Worm (Caenorhabditis elegans) whole organism, young adult: ENCODE data around the gene ZC250.4.

Experiments used
- B0336.3 ChIP-seq: fragments of 200-800 bp; sonication (Bioruptor generic); IDR thresholded peaks from 2 replicates; pipeline ENCODE4 v1.3.6; 2022; ENCODE audit warnings: missing genetic modification characterization, missing compliant biosample characterization
- C17E4.6 ChIP-seq: fragments of 200-800 bp; sonication (Bioruptor generic); IDR thresholded peaks from 2 replicates; pipeline ENCODE4 v1.3.6; 2022; ENCODE audit warnings: missing genetic modification reagents, missing genetic modification characterization, missing compliant biosample characterization
- F37B4.10 ChIP-seq: fragments of 200-800 bp; sonication (Bioruptor generic); IDR thresholded peaks from 2 replicates; pipeline ENCODE4 v1.3.6; 2022; ENCODE audit warnings: missing genetic modification characterization, missing compliant biosample characterization
- F52B5.7 ChIP-seq: sonication (generic microtip); optimal IDR thresholded peaks from 2 replicates; lab custom pipeline; 2016; ENCODE audit warnings: mild to moderate bottlenecking, missing genetic modification characterization, missing compliant biosample characterization
- F55B11.4 ChIP-seq: sonication (generic microtip); optimal IDR thresholded peaks from 2 replicates; lab custom pipeline; 2016; ENCODE audit warnings: missing compliant biosample characterization, missing genetic modification characterization, borderline replicate concordance; ENCODE audit not compliant: insufficient read depth
- F57A8.1 ChIP-seq: fragments of 200-800 bp; sonication (Bioruptor generic); optimal IDR thresholded peaks from 2 replicates; lab custom pipeline; 2018; ENCODE audit warnings: mild to moderate bottlenecking, missing genetic modification characterization, moderate library complexity, missing compliant biosample characterization
- F57C9.4 ChIP-seq: sonication (generic microtip); optimal IDR thresholded peaks from 2 replicates; lab custom pipeline; 2017; ENCODE audit warnings: mild to moderate bottlenecking, missing genetic modification characterization, missing compliant biosample characterization
- K11D2.4 ChIP-seq: fragments of 200-800 bp; sonication (Bioruptor generic); IDR thresholded peaks from 2 replicates; pipeline ENCODE4 v1.3.6; 2022; ENCODE audit warnings: missing genetic modification reagents, missing genetic modification characterization, missing compliant biosample characterization
- T07F8.4 ChIP-seq: sonication (generic microtip); optimal IDR thresholded peaks from 2 replicates; lab custom pipeline; 2016; ENCODE audit warnings: mild to moderate bottlenecking, missing genetic modification characterization, moderate library complexity, missing compliant biosample characterization
- Y53G8AR.9 ChIP-seq: fragments of 200-800 bp; sonication (Bioruptor generic); conservative IDR thresholded peaks from 2 replicates; pipeline ENCODE4 v1.3.6; 2022; ENCODE audit warnings: missing genetic modification reagents, missing genetic modification characterization, missing compliant biosample characterization
- Y95B8A.8 ChIP-seq: fragments of 200-800 bp; sonication (Bioruptor generic); IDR thresholded peaks from 2 replicates; pipeline ENCODE4 v1.3.6; 2022; ENCODE audit warnings: missing genetic modification reagents, missing genetic modification characterization, missing compliant biosample characterization
- akir-1 ChIP-seq: fragments of 200-800 bp; sonication (Bioruptor generic); optimal IDR thresholded peaks from 2 replicates; lab custom pipeline; 2018; ENCODE audit warnings: mild to moderate bottlenecking, missing genetic modification characterization, moderate library complexity, missing compliant biosample characterization
- ama-1 ChIP-seq, 3 experiments: fragments of 150-350 bp in 1 of 3; sonication (generic microtip) in 2 of 3; optimal IDR thresholded peaks; 2 replicates each; lab custom pipeline; 2014 to 2018; ENCODE audit warnings: missing biosample characterization in 2 of 3, missing genetic modification characterization in 2 of 3, missing genetic modification reagents in 2 of 3
- aptf-2 ChIP-seq: fragments of 200-800 bp; sonication (Bioruptor generic); conservative IDR thresholded peaks from 2 replicates; pipeline ENCODE4 v1.3.6; 2022; ENCODE audit warnings: missing genetic modification reagents, missing genetic modification characterization, missing compliant biosample characterization
- atf-7 ChIP-seq: sonication (generic microtip); optimal IDR thresholded peaks from 2 replicates; lab custom pipeline; 2017; ENCODE audit warnings: mild to moderate bottlenecking, missing genetic modification characterization, missing compliant biosample characterization
- attf-3 ChIP-seq: fragments of 200-800 bp; sonication (Bioruptor generic); conservative IDR thresholded peaks from 2 replicates; pipeline ENCODE4 v1.3.6; 2022; ENCODE audit warnings: missing genetic modification reagents, missing genetic modification characterization, missing compliant biosample characterization
- cebp-1 ChIP-seq, 2 experiments: fragments of 200-800 bp in 1 of 2; sonication (Bioruptor generic) in 1 of 2; sonication (generic microtip) in 1 of 2; IDR thresholded peaks in 1 of 2; optimal IDR thresholded peaks in 1 of 2; 2 replicates each; pipeline versions ENCODE4 v1.3.6 to Lab custom; 2017 to 2022; ENCODE audit warnings: missing compliant biosample characterization in 2 of 2, missing genetic modification characterization in 2 of 2, mild to moderate bottlenecking in 1 of 2, missing genetic modification reagents in 1 of 2, moderate library complexity in 1 of 2
- cebp-2 ChIP-seq: fragments of 200-800 bp; sonication (Bioruptor generic); IDR thresholded peaks from 2 replicates; pipeline ENCODE4 v1.3.6; 2022; ENCODE audit warnings: missing genetic modification characterization, missing compliant biosample characterization
- ceh-100 ChIP-seq: fragments of 200-800 bp; sonication (Bioruptor generic); IDR thresholded peaks from 2 replicates; pipeline ENCODE4 v1.3.6; 2022; ENCODE audit warnings: missing genetic modification reagents, missing genetic modification characterization, missing compliant biosample characterization
- ceh-27 ChIP-seq: fragments of 200-800 bp; sonication (Bioruptor generic); optimal IDR thresholded peaks from 2 replicates; lab custom pipeline; 2018; ENCODE audit warnings: mild to moderate bottlenecking, missing genetic modification characterization, moderate library complexity, missing compliant biosample characterization
- ceh-91 ChIP-seq: fragments of 200-800 bp; sonication (Bioruptor generic); IDR thresholded peaks from 2 replicates; pipeline ENCODE4 v1.3.6; 2022; ENCODE audit warnings: missing genetic modification reagents, missing genetic modification characterization, missing compliant biosample characterization
- chd-7 ChIP-seq: sonication (generic microtip); optimal IDR thresholded peaks from 2 replicates; lab custom pipeline; 2016; ENCODE audit warnings: mild to moderate bottlenecking, missing genetic modification characterization, moderate library complexity, missing compliant biosample characterization
- fkh-3 ChIP-seq: sonication (generic microtip); optimal IDR thresholded peaks from 2 replicates; lab custom pipeline; 2016; ENCODE audit warnings: mild to moderate bottlenecking, missing genetic modification characterization, missing compliant biosample characterization
- hlh-12 ChIP-seq: sonication (generic microtip); optimal IDR thresholded peaks from 2 replicates; lab custom pipeline; 2016; ENCODE audit warnings: missing genetic modification characterization, missing compliant biosample characterization
- hlh-26 ChIP-seq: fragments of 200-800 bp; sonication (Bioruptor generic); conservative IDR thresholded peaks from 2 replicates; pipeline ENCODE4 v1.3.6; 2022; ENCODE audit warnings: missing genetic modification reagents, missing genetic modification characterization, missing compliant biosample characterization
- hmg-1.2 ChIP-seq: fragments of 200-800 bp; sonication (Bioruptor generic); IDR thresholded peaks from 2 replicates; pipeline ENCODE4 v1.3.6; 2022; ENCODE audit warnings: missing genetic modification reagents, missing genetic modification characterization, missing compliant biosample characterization
- hmg-20 ChIP-seq: fragments of 200-800 bp; sonication (Bioruptor generic); IDR thresholded peaks from 2 replicates; pipeline ENCODE4 v1.3.6; 2022; ENCODE audit warnings: missing genetic modification reagents, missing genetic modification characterization, missing compliant biosample characterization
- hsf-1 ChIP-seq: fragments of 200-800 bp; sonication (Bioruptor generic); IDR thresholded peaks from 2 replicates; pipeline ENCODE4 v1.3.6; 2022; ENCODE audit warnings: missing genetic modification reagents, missing genetic modification characterization, missing compliant biosample characterization
- lin-35 ChIP-seq, 3 experiments: fragments of 150-350 bp in 2 of 3; sonication (generic microtip) in 1 of 3; optimal IDR thresholded peaks; 2 replicates each; lab custom pipeline; 2014 to 2018; ENCODE audit warnings: missing biosample characterization in 3 of 3, missing genetic modification characterization in 3 of 3, missing genetic modification reagents in 3 of 3
- lin-40 ChIP-seq: sonication (generic microtip); optimal IDR thresholded peaks from 2 replicates; lab custom pipeline; 2016; ENCODE audit warnings: missing genetic modification characterization, mild to moderate bottlenecking, missing compliant biosample characterization, missing genotype, missing genetic modification reagents
- lsl-1 ChIP-seq: fragments of 200-800 bp; sonication (Bioruptor generic); optimal IDR thresholded peaks from 2 replicates; lab custom pipeline; 2018; ENCODE audit warnings: mild to moderate bottlenecking, missing genetic modification characterization, moderate library complexity, missing compliant biosample characterization
- mel-28 ChIP-seq: sonication (generic microtip); optimal IDR thresholded peaks from 2 replicates; lab custom pipeline; 2016; ENCODE audit warnings: borderline replicate concordance, mild to moderate bottlenecking, missing genetic modification characterization, missing compliant biosample characterization
- nfya-2 ChIP-seq: fragments of 200-800 bp; sonication (Bioruptor generic); IDR thresholded peaks from 2 replicates; pipeline ENCODE4 v1.3.6; 2022; ENCODE audit warnings: missing genetic modification reagents, missing genetic modification characterization, missing compliant biosample characterization
- nfyb-1 ChIP-seq: fragments of 200-800 bp; sonication (Bioruptor generic); IDR thresholded peaks from 2 replicates; pipeline ENCODE4 v1.3.6; 2022; ENCODE audit warnings: missing genetic modification reagents, missing genetic modification characterization, missing compliant biosample characterization
- nhr-80 ChIP-seq: sonication (generic microtip); optimal IDR thresholded peaks from 2 replicates; lab custom pipeline; 2016; ENCODE audit warnings: missing genetic modification characterization, missing compliant biosample characterization
- nhr-90 ChIP-seq: sonication (generic microtip); optimal IDR thresholded peaks from 2 replicates; lab custom pipeline; 2016; ENCODE audit warnings: missing genotype, mild to moderate bottlenecking, missing genetic modification characterization, missing compliant biosample characterization
- rpc-1 ChIP-seq, 2 experiments: fragments of 150-350 bp in 1 of 2; sonication (generic microtip) in 1 of 2; optimal IDR thresholded peaks; 2 replicates each; lab custom pipeline; 2014 to 2018; ENCODE audit warnings: missing biosample characterization in 1 of 2, missing genetic modification characterization in 1 of 2, missing genetic modification reagents in 1 of 2, missing genotype in 1 of 2
- tlf-1 ChIP-seq: fragments of 200-800 bp; sonication (Bioruptor generic); optimal IDR thresholded peaks from 2 replicates; lab custom pipeline; 2018; ENCODE audit warnings: mild to moderate bottlenecking, missing genetic modification characterization, missing compliant biosample characterization
- zfh-2 ChIP-seq: fragments of 200-800 bp; sonication (Bioruptor generic); conservative IDR thresholded peaks from 2 replicates; pipeline ENCODE4 v1.3.6; 2022; ENCODE audit warnings: missing genetic modification reagents, missing genetic modification characterization, missing compliant biosample characterization
- ztf-22 ChIP-seq: fragments of 200-800 bp; sonication (Bioruptor generic); optimal IDR thresholded peaks from 2 replicates; lab custom pipeline; 2018; ENCODE audit warnings: mild to moderate bottlenecking, missing genetic modification characterization, moderate library complexity, missing compliant biosample characterization
- ztf-26 ChIP-seq: sonication (generic microtip); optimal IDR thresholded peaks from 2 replicates; lab custom pipeline; 2017; ENCODE audit warnings: missing genetic modification characterization, missing compliant biosample characterization

Gene ZC250.4

ce11 chrV:5842507-5843144 lies 29.7 kb upstream of the ZC250.4 start (continued):
- TF ChIP-seq cebp-1 (GFP tag; IDR thresholded peaks at IDR 0.05; lab: Robert Waterston, UW) (peak; percentile 74), cebp-1 (tag; optimal IDR thresholded peaks at IDR 0.05; lab: Kevin White, UChicago) (peak; percentile 82), hmg-20 (GFP tag; lab: Robert Waterston, UW) (peak; percentile 38; the same call in 1 of the 2 replicates), hmg-1.2 (GFP tag; lab: Robert Waterston, UW) (0 out of 2 replicates have a peak, but pooled peaks have one; percentile 3), lsl-1 (GFP tag; lab: Kevin White, UChicago) (no peak), ceh-27 (GFP tag; lab: Kevin White, UChicago) (no peak), nhr-80 (tag; lab: Kevin White, UChicago) (peak; percentile 9), F52B5.7 (tag; lab: Kevin White, UChicago) (peak; percentile 50), attf-3 (GFP tag; lab: Robert Waterston, UW) (0 out of 2 replicates have a peak, but pooled peaks have one; percentile 9), Y95B8A.8 (GFP tag; lab: Robert Waterston, UW) (peak; percentile 64; the same call in 1 of the 2 replicates), ceh-100 (GFP tag; lab: Robert Waterston, UW) (0 out of 2 replicates have a peak, but pooled peaks have one; percentile 13), nfyb-1 (GFP tag; lab: Robert Waterston, UW) (peak; percentile 67), Y53G8AR.9 (GFP tag; lab: Robert Waterston, UW) (peak; percentile 59; the same call in 1 of the 2 replicates), tlf-1 (GFP tag; lab: Kevin White, UChicago) (peak; percentile 25)

DNA sequence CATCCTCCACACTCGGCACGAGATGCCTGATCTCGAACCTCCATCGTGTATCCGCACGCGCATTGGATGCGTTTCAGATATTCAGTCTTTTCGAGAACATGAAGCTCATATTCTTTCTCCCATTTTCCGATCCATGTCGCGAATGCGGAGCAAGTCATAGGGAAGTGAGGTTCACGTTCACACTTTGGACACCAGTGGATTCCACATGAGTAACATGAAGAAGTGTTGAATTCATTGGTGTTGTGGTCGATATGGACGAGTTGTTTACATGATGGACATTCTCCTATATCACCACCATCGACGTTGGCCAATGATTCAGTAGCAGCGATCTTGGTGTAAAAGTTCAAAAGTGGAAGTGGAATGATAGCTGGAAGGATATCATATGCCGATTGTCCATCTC lies 28.0 kb upstream of the ZC250.4 start:
- peak; percentile 4; the same call in 1 of the 2 replicates for TF ChIP-seq zfh-2 (GFP tag; lab: Robert Waterston, UW)
- peak; percentile 1 for TF ChIP-seq mel-28 (tag; lab: Kevin White, UChicago)
- peak; percentile 18; the same call in 1 of the 2 replicates for TF ChIP-seq K11D2.4 (GFP tag; lab: Robert Waterston, UW)
- no peak for TF ChIP-seq hlh-26 (GFP tag; lab: Robert Waterston, UW)
- TF ChIP-seq rpc-1 (optimal IDR thresholded peaks at IDR 0.05; lab: Kevin White, UChicago): no peak
- TF ChIP-seq rpc-1 (tag; optimal IDR thresholded peaks at IDR 0.05; lab: Kevin White, UChicago): no peak
- peak; percentile 58 for TF ChIP-seq akir-1 (GFP tag; lab: Kevin White, UChicago)
- peak in 1 of 3 experiments; percentile 10 for TF ChIP-seq lin-35 (GFP tag; optimal IDR thresholded peaks at IDR 0.05; lab: Kevin White, UChicago)

DNA sequence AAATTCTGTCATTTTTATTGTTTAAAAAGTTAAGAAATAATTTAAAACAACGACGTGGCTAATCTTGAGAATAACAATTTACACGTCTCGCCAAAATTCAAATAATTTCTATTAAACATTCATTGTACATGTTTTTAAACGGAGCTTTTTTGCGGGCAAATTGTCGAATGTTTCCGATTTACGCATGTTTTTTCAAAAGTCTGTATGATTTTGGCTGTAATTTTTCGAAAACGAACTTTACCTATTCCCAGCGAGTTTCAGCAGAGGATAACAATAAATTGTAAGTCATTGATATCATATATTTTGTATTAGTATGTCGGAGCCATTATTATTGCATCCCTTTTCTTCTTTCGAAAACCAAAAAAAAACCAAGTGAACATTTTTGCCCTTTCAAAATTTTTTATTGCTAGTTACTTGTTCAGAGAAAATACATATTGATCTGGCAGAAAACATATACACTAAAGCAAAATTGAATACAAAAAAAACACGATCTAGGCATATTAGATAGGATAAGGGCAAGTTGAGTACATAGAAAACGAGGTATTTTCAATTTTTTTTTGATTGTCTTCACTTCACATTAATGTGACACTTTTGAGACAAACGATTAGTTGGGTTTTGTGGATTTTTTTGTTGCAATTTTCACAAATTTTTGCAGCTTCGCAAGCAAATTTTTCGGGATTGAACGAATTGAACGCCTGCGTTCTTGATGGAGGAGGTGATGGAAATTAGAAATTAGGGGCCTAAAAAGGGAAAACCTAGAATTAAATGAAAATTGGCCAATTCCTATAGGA lies 25.8 kb upstream of the ZC250.4 start, which contains the start of gene F26F12.2:
Gene F26F12.2 (minus strand): TSS at position 38 of the 791 bp plus-strand sequence.
- TF ChIP-seq atf-7: peak; percentile 19
- TF ChIP-seq cebp-2 (GFP tag; lab: Robert Waterston, UW): 0 out of 2 replicates have a peak, but pooled peaks have one; percentile 41
- no peak for TF ChIP-seq ztf-26 (tag; lab: Kevin White, UChicago)
- TF ChIP-seq F37B4.10 (GFP tag; lab: Robert Waterston, UW): 0 out of 2 replicates have a peak, but pooled peaks have one; percentile 43
- no peak for TF ChIP-seq F55B11.4 (tag; lab: Kevin White, UChicago)
- TF ChIP-seq nfya-2 (GFP tag; lab: Robert Waterston, UW): no peak
- peak; percentile 50 for TF ChIP-seq lin-40 (tag; lab: Kevin White, UChicago)
- TF ChIP-seq nhr-90 (tag; lab: Kevin White, UChicago): no peak
- TF ChIP-seq B0336.3 (GFP tag; lab: Robert Waterston, UW): no peak
- peak; percentile 8; the same call in 1 of the 2 replicates for TF ChIP-seq hsf-1 (GFP tag; lab: Robert Waterston, UW)
- no peak for TF ChIP-seq ceh-91 (GFP tag; lab: Robert Waterston, UW)
- no peak for TF ChIP-seq aptf-2
- peak; percentile 46 for TF ChIP-seq F57C9.4 (tag; lab: Kevin White, UChicago)
- TF ChIP-seq F57A8.1 (GFP tag; lab: Kevin White, UChicago): no peak
- TF ChIP-seq T07F8.4 (tag; lab: Kevin White, UChicago): no peak
- no peak for TF ChIP-seq hlh-12 (tag; lab: Kevin White, UChicago)
- TF ChIP-seq mel-28 (tag; lab: Kevin White, UChicago): peak; percentile 77
- peak; percentile 26 for TF ChIP-seq fkh-3
- TF ChIP-seq ztf-22 (GFP tag; lab: Kevin White, UChicago): no peak
- peak; percentile 47 for TF ChIP-seq ama-1 (optimal IDR thresholded peaks at IDR 0.05; lab: Kevin White, UChicago)
- TF ChIP-seq ama-1 (GFP tag; optimal IDR thresholded peaks at IDR 0.05; lab: Kevin White, UChicago): no peak
- TF ChIP-seq C17E4.6 (GFP tag; lab: Robert Waterston, UW): no peak
- peak; percentile 25 for TF ChIP-seq chd-7 (tag; lab: Kevin White, UChicago)
